Worm (Caenorhabditis elegans): ENCODE results near the gene sel-12.

The sel-12 gene

ce11 chrX:926125-926524 is 10.5 kb downstream of the sel-12 start:
- TF ChIP-seq W03F9.2 (tag; optimal IDR thresholded peaks at IDR 0.05) (no peak), him-1 (tag; optimal IDR thresholded peaks at IDR 0.05) (no peak), dao-5 (tag; optimal IDR thresholded peaks at IDR 0.05) (no peak)

ce11 chrX:927632-928031 is 12.0 kb downstream of the sel-12 start:
- TF ChIP-seq dao-5 (tag; optimal IDR thresholded peaks at IDR 0.05) (no peak), W03F9.2 (tag; optimal IDR thresholded peaks at IDR 0.05) (no peak), him-1 (tag; optimal IDR thresholded peaks at IDR 0.05) (no peak)

ce11 chrX:932874-933273 is 17.2 kb downstream of the sel-12 start:
- TF ChIP-seq W03F9.2 (tag; optimal IDR thresholded peaks at IDR 0.05) (no peak), dao-5 (tag; optimal IDR thresholded peaks at IDR 0.05) (no peak), him-1 (tag; optimal IDR thresholded peaks at IDR 0.05) (peak; percentile 60)

- TF ChIP-seq him-1 (tag; optimal IDR thresholded peaks at IDR 0.05) (no peak), dao-5 (tag; optimal IDR thresholded peaks at IDR 0.05) (no peak)
These were observed 17.8 kb downstream of the sel-12 start, which contains the start of gene F35H12.1 for ce11 chrX:933504-933903. TSS of gene F35H12.1 (plus strand) at chrX:933804.

- no peak for TF ChIP-seq dao-5 (tag; optimal IDR thresholded peaks at IDR 0.05)
- TF ChIP-seq him-1 (tag; optimal IDR thresholded peaks at IDR 0.05): no peak
- no peak for TF ChIP-seq W03F9.2 (tag; optimal IDR thresholded peaks at IDR 0.05)
These were observed 20.3 kb downstream of the sel-12 start for ce11 chrX:936013-936412.

- TF ChIP-seq W03F9.2 (tag; optimal IDR thresholded peaks at IDR 0.05) (no peak), dao-5 (tag; optimal IDR thresholded peaks at IDR 0.05) (no peak), him-1 (tag; optimal IDR thresholded peaks at IDR 0.05) (no peak)
These were observed 22.7 kb downstream of the sel-12 start, which contains the start of gene F53H8.3 for ce11 chrX:938269-938883. TSS of gene F53H8.3 (plus strand) at chrX:938543.

- no peak for TF ChIP-seq him-1 (tag; optimal IDR thresholded peaks at IDR 0.05)
- TF ChIP-seq dao-5 (tag; optimal IDR thresholded peaks at IDR 0.05): no peak
- TF ChIP-seq W03F9.2 (tag; optimal IDR thresholded peaks at IDR 0.05): no peak
These were observed 30.0 kb downstream of the sel-12 start for ce11 chrX:945669-946068.

- no peak for TF ChIP-seq dao-5 (tag; optimal IDR thresholded peaks at IDR 0.05)
- TF ChIP-seq him-1 (tag; optimal IDR thresholded peaks at IDR 0.05): no peak
- no peak for TF ChIP-seq W03F9.2 (tag; optimal IDR thresholded peaks at IDR 0.05)
These were observed 32.2 kb downstream of the sel-12 start for ce11 chrX:947885-948284.

ce11 chrX:948783-949182 is 33.1 kb downstream of the sel-12 start, which contains the start of gene sms-2:
TSS of gene sms-2 (minus strand) at chrX:948883.
- TF ChIP-seq him-1 (tag; optimal IDR thresholded peaks at IDR 0.05) (no peak), W03F9.2 (tag; optimal IDR thresholded peaks at IDR 0.05) (no peak), dao-5 (tag; optimal IDR thresholded peaks at IDR 0.05) (no peak)

ce11 chrX:949466-949865 is 33.8 kb downstream of the sel-12 start:
- TF ChIP-seq W03F9.2 (tag; optimal IDR thresholded peaks at IDR 0.05) (peak; percentile 75), him-1 (tag; optimal IDR thresholded peaks at IDR 0.05) (peak; percentile 95), dao-5 (tag; optimal IDR thresholded peaks at IDR 0.05) (no peak)

- TF ChIP-seq him-1 (tag; optimal IDR thresholded peaks at IDR 0.05): no peak
- no peak for TF ChIP-seq W03F9.2 (tag; optimal IDR thresholded peaks at IDR 0.05)
- TF ChIP-seq dao-5 (tag; optimal IDR thresholded peaks at IDR 0.05): no peak
These were observed 34.8 kb downstream of the sel-12 start, which contains the start of gene arr-1 for ce11 chrX:950482-950881. TSS of gene arr-1 (plus strand) at chrX:950782.

- TF ChIP-seq him-1 (tag; optimal IDR thresholded peaks at IDR 0.05) (no peak), W03F9.2 (tag; optimal IDR thresholded peaks at IDR 0.05) (no peak), dao-5 (tag; optimal IDR thresholded peaks at IDR 0.05) (no peak)
These were observed 37.0 kb downstream of the sel-12 start for ce11 chrX:952557-953083.

ce11 chrX:954499-955061 is 38.9 kb downstream of the sel-12 start, which contains the start of gene apm-3:
TSS of gene apm-3 (plus strand) at chrX:954975.
- no peak for TF ChIP-seq him-1 (tag; optimal IDR thresholded peaks at IDR 0.05)
- TF ChIP-seq W03F9.2 (tag; optimal IDR thresholded peaks at IDR 0.05): peak; percentile 2

- TF ChIP-seq him-1 (tag; optimal IDR thresholded peaks at IDR 0.05) (no peak), W03F9.2 (tag; optimal IDR thresholded peaks at IDR 0.05) (no peak), dao-5 (tag; optimal IDR thresholded peaks at IDR 0.05) (no peak)
These were observed 41.9 kb downstream of the sel-12 start, which contains the start of gene chil-10 for ce11 chrX:957581-957980. TSS of gene chil-10 (plus strand) at chrX:957881.

Data from whole organism, L4/young adult.